Worm (Caenorhabditis elegans): ENCODE results near the gene T12D8.5.

DNA sequence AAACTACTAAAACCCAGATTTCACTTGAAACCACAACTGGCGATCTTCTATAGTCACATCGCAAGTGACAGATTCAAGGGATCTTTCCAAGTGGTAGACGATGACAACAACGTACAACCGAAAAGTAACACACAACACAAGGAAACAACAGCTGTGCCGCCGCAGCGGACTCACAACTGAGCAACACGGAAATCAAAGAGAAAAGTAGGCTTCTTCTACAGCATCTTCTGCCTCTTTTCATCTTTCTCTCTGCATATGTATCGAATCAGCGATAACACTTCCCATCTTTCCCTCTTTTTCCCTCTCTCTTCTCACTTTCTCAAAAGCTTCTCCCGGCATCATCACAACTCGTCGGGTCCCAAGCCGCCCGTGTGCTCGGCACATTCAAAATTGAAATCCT, 9.8 kb downstream of the T12D8.5 start, which contains the start of gene T12D8.9:
- TF ChIP-seq unc-62 (GFP tag; optimal IDR thresholded peaks at IDR 0.05) = peak; percentile 35
- TF ChIP-seq elt-3 (tag; optimal IDR thresholded peaks at IDR 0.05) = no peak
- TF ChIP-seq unc-39 (tag; optimal IDR thresholded peaks at IDR 0.05) = no peak
- TF ChIP-seq snpc-4 (tag; optimal IDR thresholded peaks at IDR 0.05) = no peak
- no peak for TF ChIP-seq ceh-83 (GFP tag; optimal IDR thresholded peaks at IDR 0.05)
